Worm (Caenorhabditis elegans) whole organism, L4 larva: ENCODE data around the gene slcr-46.3.

Source experiments
- F49E8.2 ChIP-seq: sonication (generic microtip); optimal IDR thresholded peaks from 2 replicates; lab custom pipeline; 2016; ENCODE audit warnings: missing compliant biosample characterization, mild to moderate bottlenecking, missing genetic modification characterization, borderline replicate concordance
- T20F7.1 ChIP-seq: fragments of 200-800 bp; sonication (Bioruptor generic); optimal IDR thresholded peaks from 2 replicates; lab custom pipeline; 2018; ENCODE audit warnings: mild to moderate bottlenecking, missing genetic modification characterization, missing compliant biosample characterization
- Y75B8A.6 ChIP-seq: fragments of 200-800 bp; sonication (Bioruptor generic); IDR thresholded peaks from 2 replicates; pipeline ENCODE4 v1.3.6; 2022; ENCODE audit warnings: missing genetic modification reagents, missing genetic modification characterization, missing compliant biosample characterization
- aha-1 ChIP-seq: fragments of 150-350 bp; peaks from one replicate; lab custom pipeline; 2014; ENCODE audit warnings: missing biosample characterization, missing genetic modification characterization
- attf-4 ChIP-seq: sonication (generic microtip); optimal IDR thresholded peaks from 3 replicates; lab custom pipeline; 2017; ENCODE audit warnings: missing biosample characterization, missing genetic modification characterization
- ceh-20 ChIP-seq: fragments of 200-800 bp; sonication (Bioruptor generic); IDR thresholded peaks from 2 replicates; pipeline ENCODE4 v1.3.6; 2022; ENCODE audit warnings: missing genetic modification reagents, missing genetic modification characterization, missing compliant biosample characterization
- ceh-28 ChIP-seq: fragments of 150-350 bp; optimal IDR thresholded peaks from 2 replicates; lab custom pipeline; 2014; ENCODE audit warnings: missing biosample characterization, missing genetic modification reagents, missing genetic modification characterization
- ctbp-1 ChIP-seq: fragments of 200-800 bp; sonication (Bioruptor generic); IDR thresholded peaks from 2 replicates; pipeline ENCODE4 v1.3.6; 2022; ENCODE audit warnings: missing genetic modification reagents, missing genetic modification characterization, missing compliant biosample characterization
- daf-12 ChIP-seq: fragments of 150-350 bp; optimal IDR thresholded peaks from 2 replicates; lab custom pipeline; 2014; ENCODE audit warnings: missing biosample characterization, missing genetic modification reagents, missing genetic modification characterization
- daf-16 ChIP-seq, 3 experiments: sonication (generic microtip); optimal IDR thresholded peaks; 2 replicates each; lab custom pipeline; 2016 to 2017; ENCODE audit warnings: missing genetic modification characterization in 3 of 3, missing genetic modification reagents in 3 of 3, mild to moderate bottlenecking in 2 of 3, missing compliant biosample characterization in 2 of 3, missing biosample characterization in 1 of 3, moderate library complexity in 1 of 3
- dmd-6 ChIP-seq: fragments of 200-800 bp; sonication (Bioruptor generic); IDR thresholded peaks from 2 replicates; pipeline ENCODE4 v1.3.6; 2022; ENCODE audit warnings: missing genetic modification reagents, missing genetic modification characterization, missing compliant biosample characterization
- dmd-9 ChIP-seq: fragments of 200-800 bp; sonication (Bioruptor generic); IDR thresholded peaks from 2 replicates; pipeline ENCODE4 v1.3.6; 2022; ENCODE audit warnings: missing genetic modification reagents, missing genetic modification characterization, missing compliant biosample characterization
- dpl-1 ChIP-seq: fragments of 150-350 bp; optimal IDR thresholded peaks from 2 replicates; lab custom pipeline; 2014; ENCODE audit warnings: missing biosample characterization, missing genetic modification reagents, missing genetic modification characterization
- duxl-1 ChIP-seq: sonication (generic microtip); optimal IDR thresholded peaks from 2 replicates; lab custom pipeline; 2016; ENCODE audit warnings: mild to moderate bottlenecking, missing genetic modification characterization, moderate library complexity, missing compliant biosample characterization; ENCODE audit not compliant: poor library complexity
- egl-43 ChIP-seq: fragments of 200-800 bp; sonication (Bioruptor generic); IDR thresholded peaks from 2 replicates; pipeline ENCODE4 v1.3.6; 2022; ENCODE audit warnings: missing genetic modification reagents, missing genetic modification characterization, missing compliant biosample characterization
- fkh-10 ChIP-seq: fragments of 150-350 bp; optimal IDR thresholded peaks from 2 replicates; lab custom pipeline; 2014; ENCODE audit warnings: missing biosample characterization, missing genetic modification reagents, missing genetic modification characterization
- gei-8 ChIP-seq: fragments of 200-800 bp; sonication (Bioruptor generic); optimal IDR thresholded peaks from 2 replicates; lab custom pipeline; 2018; ENCODE audit warnings: mild to moderate bottlenecking, missing genetic modification characterization, missing compliant biosample characterization
- hlh-11 ChIP-seq: fragments of 200-800 bp; sonication (Bioruptor generic); optimal IDR thresholded peaks from 2 replicates; lab custom pipeline; 2018; ENCODE audit warnings: mild to moderate bottlenecking, missing genetic modification characterization, missing compliant biosample characterization
- hmg-1.1 ChIP-seq: fragments of 200-800 bp; sonication (Bioruptor generic); IDR thresholded peaks from 2 replicates; pipeline ENCODE4 v1.3.6; 2022; ENCODE audit warnings: missing genetic modification reagents, missing genetic modification characterization, missing compliant biosample characterization
- jun-1 ChIP-seq: fragments of 150-350 bp; optimal IDR thresholded peaks from 2 replicates; lab custom pipeline; 2014; ENCODE audit warnings: missing biosample characterization, missing genetic modification reagents, missing genetic modification characterization
- lin-15B ChIP-seq: fragments of 150-350 bp; sonication (generic microtip); optimal IDR thresholded peaks from 3 replicates; lab custom pipeline; 2014; ENCODE audit warnings: missing biosample characterization, missing genetic modification characterization
- lin-39 ChIP-seq: fragments of 150-350 bp; optimal IDR thresholded peaks from 2 replicates; lab custom pipeline; 2014; ENCODE audit warnings: missing biosample characterization, missing genetic modification reagents, missing genetic modification characterization
- mdl-1 ChIP-seq, 2 experiments: fragments of 150-350 bp in 1 of 2; sonication (generic microtip) in 1 of 2; optimal IDR thresholded peaks; 2 replicates each; lab custom pipeline; 2014 to 2017; ENCODE audit warnings: missing biosample characterization in 2 of 2, missing genetic modification characterization in 2 of 2
- mdt-29 ChIP-seq: fragments of 200-800 bp; sonication (Bioruptor generic); IDR thresholded peaks from 2 replicates; pipeline ENCODE4 v1.3.6; 2022; ENCODE audit warnings: missing genetic modification reagents, missing genetic modification characterization, missing compliant biosample characterization
- nhr-237 ChIP-seq: sonication (generic microtip); optimal IDR thresholded peaks from 2 replicates; lab custom pipeline; 2017; ENCODE audit warnings: missing biosample characterization, missing genetic modification characterization
- nhr-28 ChIP-seq: fragments of 150-350 bp; optimal IDR thresholded peaks from 2 replicates; lab custom pipeline; 2014; ENCODE audit warnings: missing biosample characterization, missing genetic modification characterization
- pha-4 ChIP-seq, 2 experiments: fragments of 150-350 bp in 1 of 2; fragments of 200-800 bp in 1 of 2; sonication (Bioruptor generic) in 1 of 2; IDR thresholded peaks in 1 of 2; optimal IDR thresholded peaks in 1 of 2; 2 replicates each; pipeline versions ENCODE4 v1.3.6 to Lab custom; 2014 to 2022; ENCODE audit warnings: missing genetic modification characterization in 2 of 2, missing genetic modification reagents in 2 of 2, missing biosample characterization in 1 of 2, missing compliant biosample characterization in 1 of 2
- php-3 ChIP-seq: fragments of 200-800 bp; sonication (Bioruptor generic); IDR thresholded peaks from 2 replicates; pipeline ENCODE4 v1.3.6; 2022; ENCODE audit warnings: missing genetic modification reagents, missing genetic modification characterization, missing compliant biosample characterization
- pqm-1 ChIP-seq: sonication (generic microtip); optimal IDR thresholded peaks from 2 replicates; lab custom pipeline; 2017; ENCODE audit warnings: missing biosample characterization, missing genetic modification characterization
- rbr-2 ChIP-seq: sonication (generic microtip); optimal IDR thresholded peaks from 2 replicates; lab custom pipeline; 2016; ENCODE audit warnings: missing genotype, missing genetic modification characterization, missing compliant biosample characterization
- snpc-1.2 ChIP-seq: fragments of 200-800 bp; sonication (Bioruptor generic); IDR thresholded peaks from 2 replicates; pipeline ENCODE4 v1.3.6; 2022; ENCODE audit warnings: missing genetic modification reagents, missing genetic modification characterization, missing compliant biosample characterization
- spr-1 ChIP-seq: sonication (generic microtip); optimal IDR thresholded peaks from 2 replicates; lab custom pipeline; 2016; ENCODE audit warnings: mild to moderate bottlenecking, missing genetic modification characterization, missing compliant biosample characterization
- spr-3 ChIP-seq: fragments of 200-800 bp; sonication (Bioruptor generic); optimal IDR thresholded peaks from 2 replicates; lab custom pipeline; 2018; ENCODE audit warnings: mild to moderate bottlenecking, missing genetic modification characterization, missing compliant biosample characterization
- unc-39 ChIP-seq: sonication (generic microtip); optimal IDR thresholded peaks from 2 replicates; lab custom pipeline; 2017; ENCODE audit warnings: missing biosample characterization, missing genetic modification characterization
- unc-62 ChIP-seq, 3 experiments: fragments of 150-350 bp in 1 of 3; sonication (generic microtip); optimal IDR thresholded peaks in 2 of 3; peaks in 1 of 3; 1 replicate in 1 of 3; 2 replicates in 2 of 3; lab custom pipeline; 2014 to 2017; ENCODE audit warnings: missing biosample characterization in 3 of 3, missing genetic modification characterization in 3 of 3, missing genetic modification reagents in 3 of 3, missing genotype in 1 of 3
- vab-7 ChIP-seq: fragments of 200-800 bp; sonication (Bioruptor generic); IDR thresholded peaks from 2 replicates; pipeline ENCODE4 v1.3.6; 2022; ENCODE audit warnings: missing genetic modification reagents, missing genetic modification characterization, missing compliant biosample characterization
- zfp-2 ChIP-seq: sonication (generic microtip); optimal IDR thresholded peaks from 2 replicates; lab custom pipeline; 2016; ENCODE audit warnings: mild to moderate bottlenecking, missing genetic modification characterization, missing compliant biosample characterization
- zfp-3 ChIP-seq: fragments of 200-800 bp; sonication (Bioruptor generic); conservative IDR thresholded peaks from 2 replicates; pipeline ENCODE4 v1.3.6; 2022; ENCODE audit warnings: missing genetic modification reagents, missing genetic modification characterization, missing compliant biosample characterization
- zip-11 ChIP-seq: fragments of 200-800 bp; sonication (Bioruptor generic); IDR thresholded peaks from 2 replicates; pipeline ENCODE4 v1.3.6; 2022; ENCODE audit warnings: missing genetic modification characterization, missing compliant biosample characterization
- zip-2 ChIP-seq: fragments of 150-350 bp; optimal IDR thresholded peaks from 2 replicates; lab custom pipeline; 2014; ENCODE audit warnings: missing biosample characterization, missing genetic modification characterization

The slcr-46.3 gene

DNA sequence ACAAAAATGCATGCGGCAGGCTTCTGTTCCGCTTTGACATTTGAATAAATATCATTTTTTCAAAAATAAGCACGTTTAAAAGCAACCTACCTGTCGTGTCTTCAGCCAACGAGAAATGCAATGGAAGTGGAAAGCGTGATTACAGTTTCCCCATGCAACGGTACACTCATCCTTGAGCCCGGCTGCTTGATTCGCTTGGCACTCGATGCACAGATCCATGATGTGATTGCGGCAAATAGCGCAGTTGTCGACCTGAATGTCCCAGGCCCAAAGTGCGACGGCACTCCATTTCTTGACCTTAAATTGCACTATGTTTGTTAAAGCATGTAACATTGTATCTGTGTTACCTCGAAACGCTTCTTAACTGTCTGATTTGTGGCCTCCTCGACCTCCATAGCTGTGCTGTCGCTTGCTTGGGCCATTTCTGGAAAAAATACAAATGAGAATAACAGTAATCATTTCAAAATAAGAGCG is 33.8 kb downstream of the slcr-46.3 start, which contains the start of gene rbx-1:
Gene rbx-1, minus strand, starts transcription at position 424 of the 474 bp plus-strand sequence.
- TF ChIP-seq egl-43 (0 out of 2 replicates have a peak, but pooled peaks have one; percentile 39), zfp-3 (GFP tag; lab: Robert Waterston, UW) (no peak), nhr-237 (tag; lab: Kevin White, UChicago) (no peak)

DNA sequence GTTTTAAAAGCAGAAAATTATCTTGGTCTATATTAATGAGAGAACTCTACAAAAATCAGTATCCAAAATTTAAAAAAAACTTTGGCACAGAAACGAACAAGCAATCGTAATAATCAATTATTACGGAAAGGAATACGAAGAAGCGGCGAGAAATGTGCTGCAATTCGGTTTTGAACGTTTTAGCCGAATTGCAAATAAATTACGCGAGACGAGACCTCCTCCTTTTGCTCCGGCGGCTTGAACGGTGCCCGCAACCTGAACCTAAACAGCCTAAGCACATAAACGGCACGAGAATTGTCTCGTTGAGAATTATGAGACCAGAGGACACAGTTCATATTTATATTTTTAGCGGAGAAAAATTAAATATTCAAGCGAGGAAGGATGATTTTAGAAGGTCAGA is 34.5 kb downstream of the slcr-46.3 start:
- TF ChIP-seq mdl-1 (tag; optimal IDR thresholded peaks at IDR 0.05; lab: Kevin White, UChicago) (no peak), F49E8.2 (tag; lab: Kevin White, UChicago) (peak; percentile 27), Y75B8A.6 (GFP tag; lab: Robert Waterston, UW) (0 out of 2 replicates have a peak, but pooled peaks have one; percentile 15), nhr-28 (tag; lab: Kevin White, UChicago) (no peak), unc-39 (no peak)

DNA sequence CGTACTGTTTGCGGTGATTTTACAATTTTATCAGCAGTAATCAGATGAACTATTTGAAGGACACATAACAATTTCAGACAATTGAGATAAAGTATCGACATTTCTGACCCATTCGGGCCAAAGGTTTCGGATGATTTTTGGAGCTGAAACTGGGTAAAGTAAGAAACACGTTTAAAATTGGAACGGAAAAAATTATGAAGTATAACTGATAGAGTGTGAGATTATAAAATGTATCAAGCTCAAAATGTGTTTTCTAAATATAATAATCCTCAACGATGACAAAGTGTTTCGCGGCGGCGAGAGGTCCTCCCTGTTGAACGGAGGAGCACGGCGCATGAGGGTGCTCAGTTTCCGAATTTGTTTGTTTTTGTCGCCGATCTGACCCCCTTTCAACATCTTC is 38.3 kb downstream of the slcr-46.3 start, which contains the start of gene ZK287.4:
Gene ZK287.4, minus strand, starts transcription at position 101 of the 400 bp plus-strand sequence.
- peak; percentile 56 for TF ChIP-seq aha-1 (tag; lab: Kevin White, UChicago)
- TF ChIP-seq unc-39, result no peak

DNA sequence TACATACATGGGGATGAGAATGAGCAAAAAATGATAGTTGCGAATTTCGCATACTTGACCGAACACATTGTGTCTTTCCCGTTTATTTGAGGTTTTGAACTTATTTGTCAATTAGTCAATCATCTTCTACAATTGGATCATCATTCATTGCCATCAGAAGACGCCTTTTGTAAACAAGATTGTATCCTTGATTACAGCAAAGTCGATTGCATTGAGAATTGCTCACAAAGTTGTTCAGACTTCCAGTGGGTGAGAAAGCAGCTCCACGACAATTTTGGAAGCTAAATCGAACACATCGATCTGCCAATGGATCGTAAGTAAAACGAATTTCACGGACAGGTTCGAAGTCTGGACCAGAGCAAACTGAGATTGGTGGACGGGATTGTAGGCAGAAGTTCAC is 43.6 kb downstream of the slcr-46.3 start:
- TF ChIP-seq unc-62 (GFP tag; optimal IDR thresholded peaks at IDR 0.05 in 1 of 2; lab: Kevin White, UChicago) (peak in 1 of 2 experiments; percentile 91), unc-62 (tag; optimal IDR thresholded peaks at IDR 0.05; lab: Kevin White, UChicago) (no peak), dpl-1 (GFP tag; lab: Kevin White, UChicago) (no peak)

DNA sequence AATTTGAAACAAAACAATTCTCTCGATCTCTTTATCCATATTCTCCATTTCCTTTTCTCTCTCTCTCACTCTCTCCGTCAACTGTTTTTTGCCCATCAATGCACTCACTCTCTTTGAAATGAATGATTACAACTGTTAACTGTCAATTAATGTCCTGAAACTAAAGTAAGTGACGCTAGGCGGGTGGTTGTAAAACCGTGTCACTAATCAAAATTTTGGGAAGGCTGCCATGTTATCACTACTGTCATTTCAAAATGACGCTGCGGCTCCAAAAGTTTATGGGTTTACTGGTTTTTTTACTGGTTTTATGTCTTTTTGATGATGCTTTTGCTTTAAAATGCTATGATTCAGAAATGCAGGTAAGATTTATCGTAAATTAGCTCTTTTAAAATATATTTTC is 44.7 kb downstream of the slcr-46.3 start, which contains the start of gene ZK287.9:
Gene ZK287.9, plus strand, starts transcription at position 192 of the 400 bp plus-strand sequence.
- TF ChIP-seq fkh-10 (GFP tag; lab: Kevin White, UChicago) (no peak), spr-1 (tag; lab: Kevin White, UChicago) (no peak), zip-2 (tag; lab: Kevin White, UChicago) (no peak), php-3 (GFP tag; lab: Robert Waterston, UW) (peak; percentile 83), duxl-1 (tag; lab: Kevin White, UChicago) (no peak), hlh-11 (tag; lab: Kevin White, UChicago) (peak; percentile 70), nhr-28 (tag; lab: Kevin White, UChicago) (peak; percentile 43), F49E8.2 (tag; lab: Kevin White, UChicago) (no peak), pha-4 (GFP tag; IDR thresholded peaks at IDR 0.05; lab: Robert Waterston, UW) (no peak), pha-4 (tag; optimal IDR thresholded peaks at IDR 0.05; lab: Kevin White, UChicago) (no peak), aha-1 (tag; lab: Kevin White, UChicago) (no peak), zfp-2 (no peak), ceh-20 (GFP tag; lab: Robert Waterston, UW) (0 out of 2 replicates have a peak, but pooled peaks have one; percentile 49), vab-7 (no peak), daf-12 (no peak), spr-3 (GFP tag; lab: Kevin White, UChicago) (no peak), daf-16 (GFP tag; optimal IDR thresholded peaks at IDR 0.05; lab: Kevin White, UChicago) (no peak), daf-16 (tag; optimal IDR thresholded peaks at IDR 0.05; lab: Kevin White, UChicago) (no peak), mdt-29 (GFP tag; lab: Robert Waterston, UW) (no peak), dmd-9 (GFP tag; lab: Robert Waterston, UW) (no peak), attf-4 (tag; lab: Kevin White, UChicago) (no peak), lin-39 (no peak), pqm-1 (tag; lab: Kevin White, UChicago) (peak; percentile 53), rbr-2 (no peak), egl-43 (no peak), T20F7.1 (GFP tag; lab: Kevin White, UChicago) (no peak), dpl-1 (GFP tag; lab: Kevin White, UChicago) (no peak), zip-11 (GFP tag; lab: Robert Waterston, UW) (no peak), lin-15B (tag; lab: Kevin White, UChicago) (no peak), jun-1 (tag; lab: Kevin White, UChicago) (no peak), unc-62 (GFP tag; optimal IDR thresholded peaks at IDR 0.05 in 1 of 2; lab: Kevin White, UChicago) (peak in 1 of 2 experiments; percentile 49), unc-62 (tag; optimal IDR thresholded peaks at IDR 0.05; lab: Kevin White, UChicago) (no peak), hmg-1.1 (no peak), ctbp-1 (GFP tag; lab: Robert Waterston, UW) (no peak), snpc-1.2 (GFP tag; lab: Robert Waterston, UW) (no peak), ceh-28 (no peak), dmd-6 (GFP tag; lab: Robert Waterston, UW) (peak; percentile 76), gei-8 (GFP tag; lab: Kevin White, UChicago) (no peak)
